Worm (Caenorhabditis elegans): ENCODE results near the gene R08A2.9.

The R08A2.9 gene

DNA sequence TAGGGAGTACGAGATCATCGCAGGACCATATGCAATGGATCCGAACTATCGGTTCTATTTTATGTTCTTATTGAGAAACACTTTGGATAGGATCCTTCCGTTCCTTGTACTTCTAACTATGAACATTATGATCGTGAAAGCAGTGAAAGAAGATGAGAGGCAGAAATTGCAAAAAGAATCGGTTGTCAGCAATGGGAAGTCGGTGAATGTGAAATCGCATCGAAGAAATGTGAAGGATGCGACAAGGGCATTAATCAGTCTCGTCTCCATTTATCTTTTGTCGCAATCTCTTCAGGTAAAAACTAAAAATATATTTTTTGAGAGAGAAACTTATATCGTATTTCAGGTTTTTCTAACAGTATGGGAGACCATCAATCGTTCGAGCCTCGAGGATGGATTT is 25.2 kb upstream of the R08A2.9 start:
- TF ChIP-seq tbx-37 (GFP tag; conservative IDR thresholded peaks at IDR 0.05) (no peak), pes-1 (GFP tag; IDR thresholded peaks at IDR 0.05) (no peak)

DNA sequence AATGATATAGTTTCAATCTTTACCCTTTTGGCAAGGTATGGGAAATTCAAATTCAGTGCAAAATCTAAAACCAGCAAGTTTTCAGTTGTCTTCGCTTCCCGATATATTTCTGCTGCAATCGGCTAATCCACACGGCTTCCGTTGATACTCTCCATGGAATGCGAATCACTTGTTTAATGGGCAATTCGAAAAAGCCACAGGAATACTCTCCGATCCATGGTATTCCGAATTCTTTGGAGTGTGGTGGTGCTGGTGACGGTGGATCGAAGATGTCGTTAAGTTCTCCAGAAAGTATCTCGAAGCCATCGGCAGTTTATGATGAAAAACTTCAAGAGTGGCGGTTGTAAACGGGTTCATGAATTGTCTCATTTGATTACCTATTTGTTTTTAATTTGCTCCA is 24.8 kb upstream of the R08A2.9 start:
- no peak for TF ChIP-seq aly-1 (tag; optimal IDR thresholded peaks at IDR 0.05)
- TF ChIP-seq tbx-37 (GFP tag; conservative IDR thresholded peaks at IDR 0.05) = no peak
- TF ChIP-seq ama-1 (optimal IDR thresholded peaks at IDR 0.05) = no peak
- no peak for TF ChIP-seq flt-1 (GFP tag; IDR thresholded peaks at IDR 0.05)
- no peak for TF ChIP-seq tra-4 (tag; optimal IDR thresholded peaks at IDR 0.05)
- TF ChIP-seq hmg-4 (GFP tag; optimal IDR thresholded peaks at IDR 0.05) = no peak
- TF ChIP-seq ceh-13 (GFP tag; optimal IDR thresholded peaks at IDR 0.05) = no peak

DNA sequence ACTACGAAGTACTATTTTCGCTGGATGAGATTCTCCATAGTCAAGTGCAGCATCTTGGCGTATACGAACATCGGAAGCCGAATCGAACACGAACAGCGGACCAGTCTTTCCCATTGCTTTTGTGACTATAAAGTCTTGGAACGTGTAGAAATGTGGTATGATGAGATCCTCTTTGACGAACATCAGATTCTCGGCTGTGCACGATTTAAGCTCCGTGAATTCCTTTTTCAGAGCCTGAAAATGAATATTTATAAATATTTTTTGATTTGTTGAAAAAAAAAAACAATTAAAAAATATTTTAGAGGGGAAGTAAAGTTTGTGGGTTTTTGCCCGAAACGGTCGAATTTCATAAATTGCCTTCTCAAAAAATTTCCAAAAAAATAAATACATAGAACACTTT is 24.1 kb upstream of the R08A2.9 start:
- TF ChIP-seq scrt-1 (GFP tag; IDR thresholded peaks at IDR 0.05) (no peak), tra-4 (tag; optimal IDR thresholded peaks at IDR 0.05) (no peak), hmg-4 (GFP tag; optimal IDR thresholded peaks at IDR 0.05) (no peak)

DNA sequence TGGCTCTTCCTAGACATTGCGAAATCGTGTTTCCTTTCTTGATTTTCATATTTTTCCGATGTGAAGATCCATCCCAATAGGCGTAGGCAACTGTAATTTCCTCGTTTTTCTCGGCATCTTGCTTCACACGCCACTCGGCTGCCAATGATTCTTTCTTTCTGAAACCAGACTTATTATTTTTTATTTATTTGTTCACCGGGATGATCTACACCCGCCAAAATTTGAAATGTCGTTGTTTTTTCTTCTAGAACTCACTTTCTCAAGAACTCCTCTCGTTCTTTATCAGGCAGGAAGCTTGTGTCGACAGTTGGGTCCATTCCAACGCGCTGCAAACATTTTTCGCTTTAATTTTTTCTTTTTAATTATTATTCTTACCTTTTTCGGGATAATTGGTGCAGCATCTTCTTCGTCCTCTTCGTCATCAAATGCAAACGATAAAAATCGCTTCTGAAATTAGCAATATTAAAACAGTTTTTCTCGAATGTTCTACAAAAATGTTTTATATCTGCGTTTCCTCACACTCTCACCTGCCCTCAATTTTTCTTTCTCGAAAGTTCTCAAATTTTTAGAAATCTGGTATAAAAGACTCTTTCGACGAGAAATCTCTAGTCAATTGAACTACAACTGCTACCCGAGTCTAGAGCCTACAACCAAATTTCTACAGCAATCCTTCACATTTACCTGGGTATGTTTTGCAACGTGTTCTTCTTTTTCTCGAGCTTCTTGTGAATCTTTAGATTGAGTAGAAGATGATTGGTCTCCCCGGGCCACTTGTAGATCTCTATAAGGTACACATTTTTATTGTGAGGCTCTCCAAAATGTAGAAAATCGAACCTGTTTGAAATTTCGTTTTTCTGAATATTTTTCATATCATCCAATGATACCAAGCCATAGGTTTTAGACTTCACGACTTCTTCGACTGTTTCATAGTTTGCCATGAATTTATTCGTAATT is 23.4 kb upstream of the R08A2.9 start, which contains the start of gene hsp-90:
TSS of gene hsp-90 (plus strand) at position 560 of the 954 bp plus-strand sequence.
- TF ChIP-seq hmbx-1 (tag; optimal IDR thresholded peaks at IDR 0.05) (no peak), sea-1 (GFP tag; conservative IDR thresholded peaks at IDR 0.05) (no peak), B0310.2 (tag; optimal IDR thresholded peaks at IDR 0.05) (no peak), pes-1 (GFP tag; IDR thresholded peaks at IDR 0.05) (no peak), aly-1 (tag; optimal IDR thresholded peaks at IDR 0.05) (no peak), scrt-1 (GFP tag; IDR thresholded peaks at IDR 0.05) (no peak), hnd-1 (tag; optimal IDR thresholded peaks at IDR 0.05) (no peak), ets-7 (tag; optimal IDR thresholded peaks at IDR 0.05) (no peak), tbx-11 (GFP tag; IDR thresholded peaks at IDR 0.05) (no peak), ceh-13 (GFP tag; optimal IDR thresholded peaks at IDR 0.05) (no peak), tbx-37 (GFP tag; conservative IDR thresholded peaks at IDR 0.05) (no peak), flt-1 (GFP tag; IDR thresholded peaks at IDR 0.05) (no peak), tra-4 (tag; optimal IDR thresholded peaks at IDR 0.05) (no peak), F13C5.2 (tag; optimal IDR thresholded peaks at IDR 0.05) (no peak), ceh-36 (tag; optimal IDR thresholded peaks at IDR 0.05) (no peak)

DNA sequence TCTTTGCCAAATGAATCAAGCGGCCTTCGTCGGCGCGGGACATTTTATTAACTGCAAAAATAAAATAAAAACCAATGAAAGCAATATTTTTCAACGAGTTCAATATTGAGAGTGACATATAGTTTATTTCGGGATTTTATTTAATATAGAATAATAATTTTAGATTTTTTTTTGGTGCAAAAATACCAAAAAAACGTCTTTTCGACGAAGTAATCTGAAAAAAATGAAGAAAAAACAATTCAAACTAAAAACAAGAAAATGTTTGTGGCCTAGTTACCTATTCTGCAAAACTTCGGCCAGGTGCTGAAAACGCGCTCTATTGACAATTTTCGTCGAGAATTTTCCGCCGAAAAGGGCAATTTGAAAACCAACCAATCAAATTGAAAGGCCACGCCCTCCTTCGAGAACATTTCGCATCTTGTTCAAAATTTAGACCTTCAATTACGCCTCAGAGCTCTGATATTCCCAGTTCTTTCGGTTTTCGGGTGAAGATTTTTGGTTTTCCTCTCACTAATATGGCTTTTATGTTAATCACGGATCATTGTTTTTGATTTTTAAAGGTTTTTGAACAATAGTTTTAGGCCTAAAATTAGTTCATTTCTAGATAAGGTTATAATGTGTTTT is 22.5 kb upstream of the R08A2.9 start, which contains the start of gene C47E8.4:
TSS of gene C47E8.4 (minus strand) at position 51 of the 624 bp plus-strand sequence.
- TF ChIP-seq F13C5.2 (tag; optimal IDR thresholded peaks at IDR 0.05) = no peak
- peak; percentile 75 for TF ChIP-seq tbx-37 (GFP tag; conservative IDR thresholded peaks at IDR 0.05)
- TF ChIP-seq ceh-13 (GFP tag; optimal IDR thresholded peaks at IDR 0.05) = no peak
- peak; percentile 34; the same call in 1 of the 2 replicates for TF ChIP-seq flt-1 (GFP tag; IDR thresholded peaks at IDR 0.05)
- TF ChIP-seq ama-1 (optimal IDR thresholded peaks at IDR 0.05) = peak; percentile 66
- no peak for TF ChIP-seq hnd-1 (tag; optimal IDR thresholded peaks at IDR 0.05)
- no peak for TF ChIP-seq tbx-11 (GFP tag; IDR thresholded peaks at IDR 0.05)
- no peak for TF ChIP-seq hmbx-1 (tag; optimal IDR thresholded peaks at IDR 0.05)
- TF ChIP-seq pes-1 (GFP tag; IDR thresholded peaks at IDR 0.05) = peak; percentile 54; the same call in 1 of the 2 replicates
- TF ChIP-seq scrt-1 (GFP tag; IDR thresholded peaks at IDR 0.05) = no peak
- no peak for TF ChIP-seq aly-1 (tag; optimal IDR thresholded peaks at IDR 0.05)
- no peak for TF ChIP-seq sea-1 (GFP tag; conservative IDR thresholded peaks at IDR 0.05)
- TF ChIP-seq tra-4 (tag; optimal IDR thresholded peaks at IDR 0.05) = peak; percentile 57
- TF ChIP-seq hmg-4 (GFP tag; optimal IDR thresholded peaks at IDR 0.05) = peak; percentile 36
- no peak for TF ChIP-seq B0310.2 (tag; optimal IDR thresholded peaks at IDR 0.05)

DNA sequence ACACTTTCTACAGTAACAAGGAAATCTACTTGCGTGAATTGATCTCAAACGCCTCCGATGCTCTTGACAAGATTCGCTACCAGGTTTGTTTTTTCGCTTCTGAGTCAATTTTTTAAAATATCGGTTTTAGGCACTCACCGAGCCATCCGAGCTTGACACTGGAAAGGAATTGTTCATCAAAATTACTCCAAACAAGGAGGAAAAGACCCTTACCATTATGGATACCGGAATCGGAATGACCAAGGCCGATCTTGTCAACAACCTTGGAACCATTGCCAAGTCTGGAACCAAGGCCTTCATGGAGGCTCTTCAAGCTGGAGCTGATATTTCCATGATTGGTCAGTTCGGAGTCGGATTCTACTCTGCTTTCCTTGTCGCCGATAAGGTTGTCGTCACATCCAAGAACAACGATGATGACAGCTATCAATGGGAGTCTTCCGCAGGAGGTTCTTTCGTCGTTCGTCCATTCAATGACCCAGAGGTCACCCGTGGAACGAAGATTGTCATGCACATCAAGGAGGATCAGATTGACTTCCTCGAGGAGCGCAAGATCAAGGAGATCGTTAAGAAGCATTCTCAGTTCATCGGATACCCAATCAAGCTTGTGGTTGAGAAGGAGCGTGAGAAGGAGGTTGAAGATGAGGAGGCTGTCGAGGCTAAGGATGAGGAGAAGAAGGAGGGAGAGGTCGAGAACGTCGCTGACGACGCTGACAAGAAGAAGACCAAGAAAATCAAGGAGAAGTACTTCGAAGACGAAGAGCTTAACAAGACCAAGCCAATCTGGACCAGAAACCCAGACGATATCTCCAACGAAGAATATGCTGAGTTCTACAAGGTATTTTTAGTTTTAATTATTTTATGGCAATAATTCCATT is 21.6 kb upstream of the R08A2.9 start:
- 0 out of 2 replicates have a peak, but pooled peaks have one; percentile 39 for TF ChIP-seq scrt-1 (GFP tag; IDR thresholded peaks at IDR 0.05)
- no peak for TF ChIP-seq hmg-4 (GFP tag; optimal IDR thresholded peaks at IDR 0.05)
- TF ChIP-seq tbx-37 (GFP tag; conservative IDR thresholded peaks at IDR 0.05) = no peak

DNA sequence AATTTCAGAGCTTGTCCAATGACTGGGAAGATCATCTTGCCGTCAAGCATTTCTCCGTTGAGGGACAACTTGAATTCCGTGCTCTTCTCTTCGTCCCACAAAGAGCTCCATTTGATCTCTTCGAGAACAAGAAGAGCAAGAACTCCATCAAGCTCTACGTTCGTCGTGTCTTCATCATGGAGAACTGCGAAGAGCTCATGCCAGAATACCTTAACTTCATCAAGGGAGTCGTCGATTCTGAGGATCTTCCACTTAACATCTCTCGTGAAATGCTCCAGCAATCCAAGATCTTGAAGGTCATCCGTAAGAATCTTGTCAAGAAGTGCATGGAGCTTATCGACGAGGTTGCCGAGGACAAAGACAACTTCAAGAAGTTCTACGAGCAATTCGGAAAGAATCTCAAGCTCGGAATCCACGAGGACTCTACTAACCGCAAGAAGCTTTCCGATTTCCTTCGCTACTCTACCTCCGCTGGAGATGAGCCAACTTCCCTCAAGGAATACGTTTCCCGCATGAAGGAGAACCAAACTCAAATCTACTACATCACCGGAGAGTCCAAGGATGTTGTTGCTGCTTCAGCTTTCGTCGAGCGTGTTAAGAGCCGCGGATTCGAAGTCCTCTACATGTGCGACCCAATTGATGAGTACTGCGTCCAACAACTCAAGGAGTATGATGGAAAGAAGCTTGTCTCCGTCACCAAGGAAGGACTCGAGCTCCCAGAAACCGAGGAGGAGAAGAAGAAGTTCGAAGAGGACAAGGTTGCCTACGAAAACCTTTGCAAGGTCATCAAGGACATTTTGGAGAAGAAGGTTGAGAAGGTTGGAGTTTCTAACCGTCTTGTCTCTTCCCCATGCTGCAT is 20.7 kb upstream of the R08A2.9 start:
- TF ChIP-seq B0310.2 (tag; optimal IDR thresholded peaks at IDR 0.05) (no peak), tbx-37 (GFP tag; conservative IDR thresholded peaks at IDR 0.05) (no peak), F13C5.2 (tag; optimal IDR thresholded peaks at IDR 0.05) (no peak), scrt-1 (GFP tag; IDR thresholded peaks at IDR 0.05) (0 out of 2 replicates have a peak, but pooled peaks have one; percentile 41), hnd-1 (tag; optimal IDR thresholded peaks at IDR 0.05) (no peak), ceh-13 (GFP tag; optimal IDR thresholded peaks at IDR 0.05) (no peak), ama-1 (optimal IDR thresholded peaks at IDR 0.05) (no peak), tbx-11 (GFP tag; IDR thresholded peaks at IDR 0.05) (no peak), flt-1 (GFP tag; IDR thresholded peaks at IDR 0.05) (peak; percentile 26; the same call in 1 of the 2 replicates), pes-1 (GFP tag; IDR thresholded peaks at IDR 0.05) (no peak), hmg-4 (GFP tag; optimal IDR thresholded peaks at IDR 0.05) (no peak), ceh-36 (tag; optimal IDR thresholded peaks at IDR 0.05) (no peak)
